Fruit fly (Drosophila melanogaster): ENCODE results near the gene CG43702.

CG43702 gene

DNA sequence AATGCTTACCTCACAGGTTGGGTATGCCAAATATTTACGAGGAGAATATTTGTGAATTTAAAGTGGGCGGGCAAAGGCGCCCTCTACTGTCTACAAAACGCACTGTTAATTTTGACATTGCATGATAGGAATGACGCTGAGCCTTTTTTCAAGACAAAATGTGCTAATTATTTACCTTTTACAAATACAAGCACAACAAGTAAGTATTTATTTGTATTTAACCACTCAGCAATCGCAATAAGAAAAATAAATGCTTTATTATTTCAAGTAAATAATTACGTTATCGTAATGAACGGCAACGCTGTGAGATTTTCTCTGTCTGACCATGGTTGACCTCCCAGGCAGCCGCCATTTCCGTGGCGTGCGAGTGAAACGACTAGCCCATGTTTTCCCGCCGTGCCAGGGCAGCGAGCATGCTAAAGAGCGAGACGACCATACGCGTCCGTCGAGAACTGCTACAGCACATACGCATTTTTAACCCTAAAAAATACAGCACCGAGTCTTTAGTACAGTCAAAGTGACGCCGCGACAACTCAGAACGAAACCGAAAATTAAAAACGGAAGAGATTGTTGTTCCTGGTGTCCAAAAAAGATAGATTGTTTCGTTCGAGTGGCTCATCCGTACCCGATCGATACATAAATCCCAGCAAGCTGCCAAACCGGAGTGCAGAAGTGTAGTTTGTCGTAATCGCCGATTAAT, 12.7 kb upstream of the CG43702 start, which contains the start of the genes CG12974 and pzg (continued):
- no peak for TF ChIP-seq dsf (GFP tag; optimal IDR thresholded peaks at IDR 0.05; ENCODE audit: borderline replicate concordance)
- TF ChIP-seq dl (GFP tag; optimal IDR thresholded peaks at IDR 0.05; ENCODE audit: insufficient read depth in 1 of 2, partially characterized antibody in 2 of 2) = peak; percentile 76 to 82
- TF ChIP-seq sage (GFP tag; optimal IDR thresholded peaks at IDR 0.05) = no peak
- no peak for TF ChIP-seq GATAd (GFP tag; optimal IDR thresholded peaks at IDR 0.05)
- no peak for TF ChIP-seq psq (GFP tag; optimal IDR thresholded peaks at IDR 0.05)
- peak; percentile 74 for TF ChIP-seq dmrt93B (GFP tag; optimal IDR thresholded peaks at IDR 0.05)
- no peak for TF ChIP-seq jim (GFP tag; optimal IDR thresholded peaks at IDR 0.05)
- TF ChIP-seq br (GFP tag; optimal IDR thresholded peaks at IDR 0.05) = peak; percentile 48
- no peak for TF ChIP-seq Abd-B (GFP tag; optimal IDR thresholded peaks at IDR 0.05)
- peak; percentile 66 for TF ChIP-seq h (GFP tag; optimal IDR thresholded peaks at IDR 0.05)

- TF ChIP-seq foxo (GFP tag; optimal IDR thresholded peaks at IDR 0.05) = no peak
- TF ChIP-seq rgr (GFP tag; optimal IDR thresholded peaks at IDR 0.05) = no peak
- no peak for TF ChIP-seq usp (GFP tag; optimal IDR thresholded peaks at IDR 0.05)
- no peak for TF ChIP-seq Hr78 (GFP tag; optimal IDR thresholded peaks at IDR 0.05)
- no peak for TF ChIP-seq h (GFP tag; optimal IDR thresholded peaks at IDR 0.05)
- TF ChIP-seq Dfd (GFP tag; optimal IDR thresholded peaks at IDR 0.05) = no peak
- TF ChIP-seq pan (optimal IDR thresholded peaks at IDR 0.05) = no peak
These were observed 8.1 kb upstream of the CG43702 start for dm6 chr3L:21290336-21290735.

dm6 chr3L:21291055-21291454, 7.4 kb upstream of the CG43702 start:
- no peak for TF ChIP-seq CG9705 (GFP tag; optimal IDR thresholded peaks at IDR 0.05)
- TF ChIP-seq CrebA (GFP tag; optimal IDR thresholded peaks at IDR 0.05; ENCODE audit: borderline replicate concordance) = no peak
- TF ChIP-seq Abd-B (GFP tag; optimal IDR thresholded peaks at IDR 0.05) = no peak
- TF ChIP-seq psq (GFP tag; optimal IDR thresholded peaks at IDR 0.05) = no peak
- TF ChIP-seq br (GFP tag; optimal IDR thresholded peaks at IDR 0.05) = no peak
- TF ChIP-seq Vsx2 (GFP tag; optimal IDR thresholded peaks at IDR 0.05; ENCODE audit: partially characterized antibody) = no peak
- TF ChIP-seq tai (GFP tag; optimal IDR thresholded peaks at IDR 0.05) = no peak
- no peak for TF ChIP-seq usp (GFP tag; optimal IDR thresholded peaks at IDR 0.05)
- TF ChIP-seq pan (optimal IDR thresholded peaks at IDR 0.05) = no peak
- no peak for TF ChIP-seq HLH106 (tag; optimal IDR thresholded peaks at IDR 0.05)
- TF ChIP-seq sage (GFP tag; optimal IDR thresholded peaks at IDR 0.05) = no peak
- no peak for TF ChIP-seq ey (GFP tag; optimal IDR thresholded peaks at IDR 0.05)
- no peak for TF ChIP-seq rgr (GFP tag; optimal IDR thresholded peaks at IDR 0.05)
- no peak for TF ChIP-seq Dfd (GFP tag; optimal IDR thresholded peaks at IDR 0.05)
- TF ChIP-seq fru (GFP tag; optimal IDR thresholded peaks at IDR 0.05) = no peak
- TF ChIP-seq foxo (GFP tag; optimal IDR thresholded peaks at IDR 0.05) = no peak
- TF ChIP-seq Hnf4 (GFP tag; optimal IDR thresholded peaks at IDR 0.05) = no peak
- TF ChIP-seq N (GFP tag; optimal IDR thresholded peaks at IDR 0.05) = no peak
- no peak for TF ChIP-seq sv (GFP tag; optimal IDR thresholded peaks at IDR 0.05)
- TF ChIP-seq Myc (optimal IDR thresholded peaks at IDR 0.05) = no peak

dm6 chr3L:21292700-21293099, 5.8 kb upstream of the CG43702 start, which contains the start of gene Cpr78Ca:
TSS of gene Cpr78Ca (minus strand) at chr3L:21292800.
- TF ChIP-seq OdsH (GFP tag; optimal IDR thresholded peaks at IDR 0.05) = no peak
- no peak for TF ChIP-seq usp (GFP tag; optimal IDR thresholded peaks at IDR 0.05)
- TF ChIP-seq Jra (GFP tag; optimal IDR thresholded peaks at IDR 0.05) = no peak
- no peak for TF ChIP-seq rgr (GFP tag; optimal IDR thresholded peaks at IDR 0.05)
- no peak for TF ChIP-seq jim (GFP tag; optimal IDR thresholded peaks at IDR 0.05)
- no peak for TF ChIP-seq CG32264 (GFP tag; optimal IDR thresholded peaks at IDR 0.05)
- no peak for TF ChIP-seq CG9705 (GFP tag; optimal IDR thresholded peaks at IDR 0.05)
- no peak for TF ChIP-seq HLH106 (tag; optimal IDR thresholded peaks at IDR 0.05)
- no peak for TF ChIP-seq dl (GFP tag; optimal IDR thresholded peaks at IDR 0.05; ENCODE audit: insufficient read depth in 1 of 2, partially characterized antibody in 2 of 2)
- no peak for TF ChIP-seq Mio (GFP tag; optimal IDR thresholded peaks at IDR 0.05)
- no peak for TF ChIP-seq psq (GFP tag; optimal IDR thresholded peaks at IDR 0.05)
- TF ChIP-seq fru (GFP tag; optimal IDR thresholded peaks at IDR 0.05) = no peak
- no peak for TF ChIP-seq dmrt93B (GFP tag; optimal IDR thresholded peaks at IDR 0.05)
- TF ChIP-seq Dif (GFP tag; optimal IDR thresholded peaks at IDR 0.05; ENCODE audit: partially characterized antibody) = no peak
